Worm (Caenorhabditis elegans): ENCODE data around the gene hog-1.

The hog-1 gene

ce11 chrX:5841060-5841642 lies 12.9 kb downstream of the hog-1 start, which contains the start of gene puf-9 (continued):
- TF ChIP-seq elt-2 (tag; optimal IDR thresholded peaks at IDR 0.05): peak; percentile 97
- peak; percentile 32 for TF ChIP-seq fax-1 (tag; optimal IDR thresholded peaks at IDR 0.05)
- no peak for TF ChIP-seq zip-5 (tag; optimal IDR thresholded peaks at IDR 0.05)
- TF ChIP-seq hlh-13 (GFP tag; optimal IDR thresholded peaks at IDR 0.05): no peak
- peak; percentile 48 for TF ChIP-seq ceh-14 (tag; optimal IDR thresholded peaks at IDR 0.05)
- TF ChIP-seq pag-3 (tag; optimal IDR thresholded peaks at IDR 0.05; ENCODE audit: borderline replicate concordance): no peak
- peak; percentile 92 for TF ChIP-seq nfya-1 (tag; optimal IDR thresholded peaks at IDR 0.05)
- peak; percentile 7 for TF ChIP-seq ceh-48 (tag; optimal IDR thresholded peaks at IDR 0.05)
- TF ChIP-seq Y22D7AL.16 (tag; optimal IDR thresholded peaks at IDR 0.05): peak; percentile 39
- TF ChIP-seq dve-1 (tag; optimal IDR thresholded peaks at IDR 0.05): peak; percentile 97
- no peak for TF ChIP-seq unc-3 (GFP tag; conservative IDR thresholded peaks at IDR 0.05)
- TF ChIP-seq unc-3 (tag; optimal IDR thresholded peaks at IDR 0.05): peak; percentile 51
- TF ChIP-seq eyg-1 (tag; optimal IDR thresholded peaks at IDR 0.05): no peak
- no peak for TF ChIP-seq hlh-15 (tag; optimal IDR thresholded peaks at IDR 0.05)
- TF ChIP-seq pha-4 (tag; optimal IDR thresholded peaks at IDR 0.05): no peak
- no peak for TF ChIP-seq T23F11.4 (GFP tag; optimal IDR thresholded peaks at IDR 0.05)
- TF ChIP-seq ceh-45 (GFP tag; IDR thresholded peaks at IDR 0.05): no peak
- peak; percentile 78 for TF ChIP-seq pax-1 (tag; optimal IDR thresholded peaks at IDR 0.05)
- TF ChIP-seq sox-2 (GFP tag; IDR thresholded peaks at IDR 0.05): peak; percentile 70
- peak; percentile 62 for TF ChIP-seq madf-2 (tag; optimal IDR thresholded peaks at IDR 0.05)
- TF ChIP-seq pqm-1 (tag; optimal IDR thresholded peaks at IDR 0.05): peak; percentile 71
- TF ChIP-seq ceh-2 (tag; optimal IDR thresholded peaks at IDR 0.05): peak; percentile 57
- TF ChIP-seq ceh-34 (tag; optimal IDR thresholded peaks at IDR 0.05): peak; percentile 99
- TF ChIP-seq ceh-19 (GFP tag; optimal IDR thresholded peaks at IDR 0.05): peak; percentile 71
- no peak for TF ChIP-seq lin-11 (tag; optimal IDR thresholded peaks at IDR 0.05)
- TF ChIP-seq ceh-6 (GFP tag; optimal IDR thresholded peaks at IDR 0.05): peak; percentile 49
- peak; percentile 9 for TF ChIP-seq hlh-8 (tag; optimal IDR thresholded peaks at IDR 0.05)
- no peak for TF ChIP-seq ama-1 (optimal IDR thresholded peaks at IDR 0.05)
- TF ChIP-seq nhr-232 (tag; optimal IDR thresholded peaks at IDR 0.05): peak; percentile 22
- peak; percentile 54 for TF ChIP-seq pat-9 (tag; optimal IDR thresholded peaks at IDR 0.05)
- TF ChIP-seq sdc-2 (tag; optimal IDR thresholded peaks at IDR 0.05): peak; percentile 86
- peak; percentile 96 for TF ChIP-seq tbx-2 (tag; optimal IDR thresholded peaks at IDR 0.05)
- no peak for TF ChIP-seq ahr-1 (tag; optimal IDR thresholded peaks at IDR 0.05)
- no peak for TF ChIP-seq sox-4 (tag; optimal IDR thresholded peaks at IDR 0.05)
- TF ChIP-seq nhr-11 (tag; optimal IDR thresholded peaks at IDR 0.05): no peak
- peak; percentile 83 for TF ChIP-seq F13H6.1 (tag; optimal IDR thresholded peaks at IDR 0.05)
- TF ChIP-seq fkh-6 (tag; optimal IDR thresholded peaks at IDR 0.05): peak; percentile 33

DNA sequence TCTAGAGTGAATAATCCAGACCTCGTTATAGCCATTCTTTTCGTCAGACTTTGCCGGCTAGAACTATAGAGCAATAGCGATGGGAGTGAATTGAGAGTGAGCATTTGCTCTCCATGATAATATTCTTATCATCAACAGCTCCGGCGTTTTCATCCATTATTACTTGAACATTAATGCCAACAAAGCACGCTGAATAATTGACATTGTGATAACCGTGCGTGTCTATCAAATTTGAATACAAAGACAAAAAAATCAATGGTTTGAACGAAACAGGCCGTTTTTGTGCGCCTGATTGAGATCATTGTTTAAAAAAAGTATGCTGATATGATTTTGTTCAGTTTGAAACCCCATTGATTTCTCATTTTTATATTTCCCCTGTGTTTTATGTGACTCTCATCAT lies 14.4 kb downstream of the hog-1 start, which contains the start of gene dct-11:
Gene dct-11, minus strand, starts transcription at position 136 of the 400 bp plus-strand sequence.
- TF ChIP-seq fax-1 (tag; optimal IDR thresholded peaks at IDR 0.05) (no peak), che-1 (tag; optimal IDR thresholded peaks at IDR 0.05) (no peak), Y22D7AL.16 (tag; optimal IDR thresholded peaks at IDR 0.05) (no peak), dve-1 (tag; optimal IDR thresholded peaks at IDR 0.05) (peak; percentile 16), pax-1 (tag; optimal IDR thresholded peaks at IDR 0.05) (no peak), elt-2 (tag; optimal IDR thresholded peaks at IDR 0.05) (peak; percentile 30), zip-5 (tag; optimal IDR thresholded peaks at IDR 0.05) (no peak), pat-9 (tag; optimal IDR thresholded peaks at IDR 0.05) (no peak), lim-6 (tag; optimal IDR thresholded peaks at IDR 0.05) (no peak)

ce11 chrX:5839143-5839542 lies 14.9 kb downstream of the hog-1 start:
- no peak for TF ChIP-seq ceh-18 (tag; optimal IDR thresholded peaks at IDR 0.05)
- no peak for TF ChIP-seq ceh-14 (tag; optimal IDR thresholded peaks at IDR 0.05)
- no peak for TF ChIP-seq ceh-9 (tag; optimal IDR thresholded peaks at IDR 0.05)
- no peak for TF ChIP-seq ama-1 (optimal IDR thresholded peaks at IDR 0.05)
- no peak for TF ChIP-seq zip-5 (tag; optimal IDR thresholded peaks at IDR 0.05)
- TF ChIP-seq unc-42 (tag; optimal IDR thresholded peaks at IDR 0.05): no peak
- no peak for TF ChIP-seq elt-2 (tag; optimal IDR thresholded peaks at IDR 0.05)
- no peak for TF ChIP-seq ceh-2 (tag; optimal IDR thresholded peaks at IDR 0.05)
- TF ChIP-seq F13H6.1 (tag; optimal IDR thresholded peaks at IDR 0.05): no peak
- TF ChIP-seq sdc-2 (tag; optimal IDR thresholded peaks at IDR 0.05): no peak
- TF ChIP-seq Y22D7AL.16 (tag; optimal IDR thresholded peaks at IDR 0.05): no peak
- no peak for TF ChIP-seq sox-4 (tag; optimal IDR thresholded peaks at IDR 0.05)
- TF ChIP-seq T23F11.4 (GFP tag; optimal IDR thresholded peaks at IDR 0.05): no peak
